Fruit fly (Drosophila melanogaster): ENCODE results near the gene CG6013.
A peak's percentile ranks its signal among the peaks of the same experiment; 100 is the strongest.

Gene CG6013

DNA sequence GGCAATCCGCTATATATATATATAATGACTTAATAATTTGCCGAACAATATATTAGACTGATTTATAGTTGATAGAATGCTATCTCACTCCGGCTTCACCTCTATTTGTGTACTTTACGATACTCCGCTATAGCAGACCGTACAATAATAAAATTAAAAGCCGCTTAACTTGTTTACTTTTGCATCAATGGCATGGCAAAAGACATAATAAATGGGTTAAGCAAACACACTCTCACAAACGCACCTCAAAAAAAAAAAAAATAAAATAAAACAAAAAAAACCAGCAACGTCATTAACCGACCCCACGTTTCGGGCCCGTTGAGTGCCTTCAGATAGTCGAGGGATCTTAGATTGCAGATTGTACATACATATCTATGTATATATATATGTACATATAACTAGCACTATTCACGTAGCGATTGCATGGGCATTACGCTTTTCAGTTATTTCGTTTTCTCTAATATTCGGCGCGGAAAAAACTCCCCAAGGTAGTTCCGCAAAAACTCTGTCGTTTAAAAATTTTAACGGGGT is 36.6 kb downstream of the CG6013 start (continued):
- TF ChIP-seq Asciz (GFP tag; optimal IDR thresholded peaks at IDR 0.05): peak; percentile 37
- 0 out of 2 replicates have a peak, but pooled peaks have one; percentile 9 for TF ChIP-seq stc (GFP tag; IDR thresholded peaks at IDR 0.05)
- 0 out of 3 replicates have a peak, but pooled peaks have one; percentile 50 for TF ChIP-seq ci (GFP tag; IDR thresholded peaks at IDR 0.05)
- peak; percentile 27 for TF ChIP-seq CG3407 (GFP tag; optimal IDR thresholded peaks at IDR 0.05)
- TF ChIP-seq CG7745 (tag; optimal IDR thresholded peaks at IDR 0.05): no peak
- TF ChIP-seq CG9876 (GFP tag; optimal IDR thresholded peaks at IDR 0.05): no peak
- TF ChIP-seq CG17328 (GFP tag; IDR thresholded peaks at IDR 0.05): 0 out of 2 replicates have a peak, but pooled peaks have one; percentile 9
- peak; percentile 9 for TF ChIP-seq lab (GFP tag; optimal IDR thresholded peaks at IDR 0.05)
- TF ChIP-seq CG34376 (GFP tag; optimal IDR thresholded peaks at IDR 0.05): no peak
- no peak for TF ChIP-seq Lpt (GFP tag; optimal IDR thresholded peaks at IDR 0.05)
- TF ChIP-seq CG12071 (GFP tag; optimal IDR thresholded peaks at IDR 0.05): peak; percentile 10
- peak; percentile 41; the same call in 1 of the 2 replicates for TF ChIP-seq Awh (GFP tag; IDR thresholded peaks at IDR 0.05)
- peak; percentile 3 for TF ChIP-seq tup (GFP tag; optimal IDR thresholded peaks at IDR 0.05)
- TF ChIP-seq CG6272 (GFP tag; IDR thresholded peaks at IDR 0.05): no peak
- TF ChIP-seq ftz-f1 (GFP tag; optimal IDR thresholded peaks at IDR 0.05): no peak
- peak; percentile 29 for TF ChIP-seq Fer1 (GFP tag; optimal IDR thresholded peaks at IDR 0.05)
- peak; percentile 32; the same call in 1 of the 2 replicates for TF ChIP-seq onecut (GFP tag; IDR thresholded peaks at IDR 0.05)
- TF ChIP-seq CG12155 (GFP tag; optimal IDR thresholded peaks at IDR 0.05): no peak
- peak; percentile 34 for TF ChIP-seq Vsx1 (GFP tag; optimal IDR thresholded peaks at IDR 0.05)
- TF ChIP-seq grn (GFP tag; optimal IDR thresholded peaks at IDR 0.05): peak; percentile 88
- TF ChIP-seq Pdp1 (GFP tag; optimal IDR thresholded peaks at IDR 0.05): peak in 1 of 2 experiments; percentile 11
- TF ChIP-seq Hmr (GFP tag; optimal IDR thresholded peaks at IDR 0.05): peak; percentile 48
- no peak for TF ChIP-seq gt (GFP tag; IDR thresholded peaks at IDR 0.05)
- no peak for TF ChIP-seq CG10654 (GFP tag; optimal IDR thresholded peaks at IDR 0.05)
- no peak for TF ChIP-seq CG14441 (GFP tag; IDR thresholded peaks at IDR 0.05)
- TF ChIP-seq sug (tag; optimal IDR thresholded peaks at IDR 0.05): peak; percentile 57
- TF ChIP-seq sqz (GFP tag; optimal IDR thresholded peaks at IDR 0.05): peak; percentile 53
- no peak for TF ChIP-seq CG4404 (GFP tag; IDR thresholded peaks at IDR 0.05)
- TF ChIP-seq tio (GFP tag; optimal IDR thresholded peaks at IDR 0.05): peak; percentile 2
- TF ChIP-seq MTF-1 (GFP tag; optimal IDR thresholded peaks at IDR 0.05; ENCODE audit: borderline replicate concordance): peak; percentile 2
- TF ChIP-seq unc-4 (GFP tag; IDR thresholded peaks at IDR 0.05; ENCODE audit: partially characterized antibody): no peak

DNA sequence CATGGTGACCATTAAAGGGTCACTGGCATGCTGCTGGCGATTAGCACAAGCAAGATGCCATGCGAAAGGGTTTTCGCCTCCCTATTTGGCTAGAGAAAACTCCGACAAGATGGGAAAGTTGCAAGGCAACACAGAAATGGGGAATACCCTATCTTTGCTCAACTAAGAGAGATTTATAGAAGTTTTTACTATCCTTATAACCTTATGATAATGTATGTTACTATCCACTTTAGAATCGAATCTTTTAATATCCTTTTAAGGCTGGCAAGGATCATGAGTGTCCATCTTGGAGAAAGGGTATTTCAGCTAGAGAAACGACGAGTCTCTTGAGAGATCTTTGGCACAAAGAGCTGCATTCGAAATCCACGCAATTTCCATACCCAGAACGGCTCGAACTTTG is 38.4 kb downstream of the CG6013 start:
- TF ChIP-seq Max (GFP tag; optimal IDR thresholded peaks at IDR 0.05): no peak
- TF ChIP-seq Drgx (GFP tag; IDR thresholded peaks at IDR 0.05): peak; percentile 26; the same call in 1 of the 2 replicates
- peak in 1 of 2 experiments; percentile 34 for TF ChIP-seq bsh (GFP tag; optimal IDR thresholded peaks at IDR 0.05)
- TF ChIP-seq D19A (tag; optimal IDR thresholded peaks at IDR 0.05): peak; percentile 34

- no peak for TF ChIP-seq CG13296 (GFP tag; optimal IDR thresholded peaks at IDR 0.05)
- no peak for TF ChIP-seq CG6654 (GFP tag; optimal IDR thresholded peaks at IDR 0.05)
- TF ChIP-seq Elba2 (GFP tag; optimal IDR thresholded peaks at IDR 0.05): no peak
- TF ChIP-seq CG15601 (tag; optimal IDR thresholded peaks at IDR 0.05): no peak
- TF ChIP-seq grau (tag; optimal IDR thresholded peaks at IDR 0.05): peak; percentile 20
- TF ChIP-seq zfh1 (GFP tag; IDR thresholded peaks at IDR 0.05): no peak
- TF ChIP-seq CG2712 (tag; optimal IDR thresholded peaks at IDR 0.05): peak; percentile 33
- TF ChIP-seq CG10543 (GFP tag; optimal IDR thresholded peaks at IDR 0.05): no peak
- TF ChIP-seq onecut (GFP tag; IDR thresholded peaks at IDR 0.05): no peak
- peak; percentile 68 for TF ChIP-seq twi (tag; optimal IDR thresholded peaks at IDR 0.05)
- TF ChIP-seq CG10321 (GFP tag; IDR thresholded peaks at IDR 0.05): no peak
- peak in 1 of 2 experiments; percentile 13 for TF ChIP-seq Pdp1 (GFP tag; optimal IDR thresholded peaks at IDR 0.05)
- peak; percentile 6 for TF ChIP-seq CG14710 (tag; optimal IDR thresholded peaks at IDR 0.05)
- peak; percentile 49; the same call in 2 of the 3 replicates for TF ChIP-seq CG17361 (GFP tag; IDR thresholded peaks at IDR 0.05)
- TF ChIP-seq sens (GFP tag): peak; percentile 75
These were observed 39.1 kb downstream of the CG6013 start for dm6 chr3R:19070222-19070949.

All from whole organism, embryonic.